Fruit fly (Drosophila melanogaster): ENCODE results near the gene CG14671.

The CG14671 gene

dm6 chr3R:5601044-5601523 is 36.5 kb upstream of the CG14671 start, which contains the start of the genes kra and SecS (continued):
- TF ChIP-seq CG4854 (GFP tag; optimal IDR thresholded peaks at IDR 0.05) (peak; percentile 44), CG10321 (GFP tag; IDR thresholded peaks at IDR 0.05) (no peak), CG9609 (GFP tag; optimal IDR thresholded peaks at IDR 0.05) (peak; percentile 40), CG13894 (tag; optimal IDR thresholded peaks at IDR 0.05) (peak; percentile 14), Six4 (GFP tag; optimal IDR thresholded peaks at IDR 0.05) (peak; percentile 30), CG1233 (GFP tag; optimal IDR thresholded peaks at IDR 0.05) (peak; percentile 36), CG10654 (GFP tag; optimal IDR thresholded peaks at IDR 0.05) (peak; percentile 62), CG15269 (tag; optimal IDR thresholded peaks at IDR 0.05) (peak; percentile 54), chif (GFP tag; optimal IDR thresholded peaks at IDR 0.05) (peak; percentile 41 to 53), dysf (GFP tag; IDR thresholded peaks at IDR 0.05) (no peak), Bdp1 (GFP tag; optimal IDR thresholded peaks at IDR 0.05) (peak; percentile 18), lmd (GFP tag; IDR thresholded peaks at IDR 0.05) (no peak), HLH54F (GFP tag; optimal IDR thresholded peaks at IDR 0.05) (peak; percentile 53), NK7.1 (GFP tag; optimal IDR thresholded peaks at IDR 0.05) (no peak), maf-S (GFP tag; optimal IDR thresholded peaks at IDR 0.05) (peak; percentile 66), phol (tag; optimal IDR thresholded peaks at IDR 0.05) (peak; percentile 82), tup (GFP tag; optimal IDR thresholded peaks at IDR 0.05) (peak; percentile 56), sens (GFP tag) (peak; percentile 92), CG30431 (GFP tag; optimal IDR thresholded peaks at IDR 0.05) (no peak), hkb (optimal IDR thresholded peaks at IDR 0.05) (peak; percentile 84), hkb (GFP tag; IDR thresholded peaks at IDR 0.05) (no peak), B-H2 (GFP tag; optimal IDR thresholded peaks at IDR 0.05) (peak; percentile 58), jumu (GFP tag; optimal IDR thresholded peaks at IDR 0.05) (peak; percentile 48), MTF-1 (GFP tag; optimal IDR thresholded peaks at IDR 0.05; ENCODE audit: borderline replicate concordance) (peak; percentile 47), zfh2 (GFP tag; optimal IDR thresholded peaks at IDR 0.05) (peak; percentile 46), zen (tag; optimal IDR thresholded peaks at IDR 0.05) (peak; percentile 12), CG2678 (tag; optimal IDR thresholded peaks at IDR 0.05) (peak; percentile 67)

DNA sequence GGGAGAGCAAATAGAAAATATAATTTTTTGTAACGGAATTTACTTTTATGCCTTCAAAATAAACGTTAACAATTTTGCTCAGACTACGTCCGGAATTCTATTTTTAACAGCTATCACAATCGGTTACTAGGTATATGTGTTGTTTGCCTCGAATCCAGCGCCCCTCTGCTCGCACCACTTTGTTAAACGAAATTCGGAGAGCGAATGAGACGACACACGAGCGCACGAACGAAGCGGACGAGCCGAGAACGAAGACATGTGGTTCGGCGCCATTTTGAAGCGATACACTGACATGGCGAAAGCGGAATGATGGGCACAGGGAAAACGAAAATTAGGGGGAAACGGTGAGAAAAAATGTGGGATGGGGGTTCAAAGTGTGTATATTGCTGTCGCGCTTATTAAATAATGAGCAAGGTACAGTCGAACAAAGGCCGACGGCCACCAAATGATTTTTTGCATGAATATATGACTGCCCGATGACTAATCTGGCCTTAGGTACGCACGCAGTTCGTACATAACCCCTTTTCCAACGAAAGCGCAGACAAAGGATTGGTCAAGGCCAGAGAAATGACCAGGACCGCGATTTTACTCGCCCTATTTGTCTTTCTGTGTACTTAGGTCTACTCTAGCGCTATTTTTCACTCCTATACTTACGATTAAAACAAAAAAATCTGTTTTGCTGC is 35.9 kb upstream of the CG14671 start:
- TF ChIP-seq CG15514 (GFP tag; optimal IDR thresholded peaks at IDR 0.05), result peak; percentile 39
- TF ChIP-seq HmgZ (tag; optimal IDR thresholded peaks at IDR 0.05), result peak; percentile 32
- peak; percentile 89 for TF ChIP-seq CG10431 (GFP tag; optimal IDR thresholded peaks at IDR 0.05)
- TF ChIP-seq Tbp (GFP tag; optimal IDR thresholded peaks at IDR 0.05), result peak; percentile 82
- TF ChIP-seq chinmo (GFP tag; IDR thresholded peaks at IDR 0.05; ENCODE audit: partially characterized antibody), result no peak
- peak; percentile 25 for TF ChIP-seq sqz (GFP tag; optimal IDR thresholded peaks at IDR 0.05)
- no peak for TF ChIP-seq CG17359 (tag; optimal IDR thresholded peaks at IDR 0.05)
- peak; percentile 22 for TF ChIP-seq CG12391 (tag; optimal IDR thresholded peaks at IDR 0.05)
- peak; percentile 21 for TF ChIP-seq MTF-1 (GFP tag; optimal IDR thresholded peaks at IDR 0.05; ENCODE audit: borderline replicate concordance)
- TF ChIP-seq Elba2 (GFP tag; optimal IDR thresholded peaks at IDR 0.05), result no peak
- no peak for TF ChIP-seq CG43689 (GFP tag; IDR thresholded peaks at IDR 0.05)
- no peak for TF ChIP-seq CG5180 (GFP tag; optimal IDR thresholded peaks at IDR 0.05)
- peak; percentile 7 for TF ChIP-seq CG4707 (GFP tag; optimal IDR thresholded peaks at IDR 0.05)
- TF ChIP-seq sd (tag; optimal IDR thresholded peaks at IDR 0.05), result peak; percentile 95
- TF ChIP-seq CG8290 (GFP tag; optimal IDR thresholded peaks at IDR 0.05), result no peak
- TF ChIP-seq CG8290 (tag; optimal IDR thresholded peaks at IDR 0.05), result peak in 1 of 2 experiments; percentile 75
- TF ChIP-seq CG13894 (tag; optimal IDR thresholded peaks at IDR 0.05), result peak; percentile 77
- TF ChIP-seq Fer1 (GFP tag; optimal IDR thresholded peaks at IDR 0.05), result peak; percentile 42
- TF ChIP-seq Gug (GFP tag; IDR thresholded peaks at IDR 0.05), result no peak
- TF ChIP-seq nmo (GFP tag; optimal IDR thresholded peaks at IDR 0.05), result no peak
- TF ChIP-seq CG12659 (GFP tag; optimal IDR thresholded peaks at IDR 0.05), result peak; percentile 16
- TF ChIP-seq stwl (tag; optimal IDR thresholded peaks at IDR 0.05), result no peak
- TF ChIP-seq pfk (GFP tag; optimal IDR thresholded peaks at IDR 0.05), result peak; percentile 92
- peak; percentile 1 for TF ChIP-seq Xbp1 (GFP tag; optimal IDR thresholded peaks at IDR 0.05)
- TF ChIP-seq corto (GFP tag; optimal IDR thresholded peaks at IDR 0.05), result peak; percentile 55
